Worm (Caenorhabditis elegans) whole organism, late embryonic: ENCODE results near the gene pdtf-1.

Experiments used
- C08G9.2 ChIP-seq: sonication (generic microtip); optimal IDR thresholded peaks from 2 replicates; lab custom pipeline; 2016; ENCODE audit warnings: mild to moderate bottlenecking, missing genetic modification characterization, moderate library complexity, missing compliant biosample characterization
- ahr-1 ChIP-seq: sonication (generic microtip); optimal IDR thresholded peaks from 2 replicates; lab custom pipeline; 2016; ENCODE audit warnings: missing genetic modification characterization, missing compliant biosample characterization
- ceh-14 ChIP-seq: sonication (generic microtip); optimal IDR thresholded peaks from 2 replicates; lab custom pipeline; 2016; ENCODE audit warnings: missing genotype, missing genetic modification characterization, missing compliant biosample characterization
- ceh-22 ChIP-seq: sonication (generic microtip); optimal IDR thresholded peaks from 2 replicates; lab custom pipeline; 2017; ENCODE audit warnings: missing biosample characterization, missing genetic modification characterization
- ceh-24 ChIP-seq: sonication (generic microtip); optimal IDR thresholded peaks from 2 replicates; lab custom pipeline; 2016; ENCODE audit warnings: mild to moderate bottlenecking, missing genetic modification characterization, missing compliant biosample characterization
- ceh-30 ChIP-seq: fragments of 150-350 bp; optimal IDR thresholded peaks from 2 replicates; lab custom pipeline; 2014; ENCODE audit warnings: missing biosample characterization, missing genetic modification characterization
- ceh-9 ChIP-seq: sonication (generic microtip); optimal IDR thresholded peaks from 2 replicates; lab custom pipeline; 2016; ENCODE audit warnings: mild to moderate bottlenecking, missing genetic modification characterization, inconsistent platforms, missing compliant biosample characterization
- che-1 ChIP-seq: sonication (generic microtip); optimal IDR thresholded peaks from 2 replicates; lab custom pipeline; 2016; ENCODE audit warnings: mild to moderate bottlenecking, missing genetic modification characterization, missing compliant biosample characterization
- dve-1 ChIP-seq: sonication (generic microtip); optimal IDR thresholded peaks from 2 replicates; lab custom pipeline; 2017; ENCODE audit warnings: antibody characterized with exemption, mild to moderate bottlenecking, missing genetic modification characterization, missing compliant biosample characterization
- elt-2 ChIP-seq: sonication (generic microtip); optimal IDR thresholded peaks from 2 replicates; lab custom pipeline; 2016; ENCODE audit warnings: missing genetic modification reagents, missing genetic modification characterization, missing compliant biosample characterization
- eyg-1 ChIP-seq: sonication (generic microtip); optimal IDR thresholded peaks from 2 replicates; lab custom pipeline; 2016; ENCODE audit warnings: missing genotype, missing genetic modification characterization, missing compliant biosample characterization
- fkh-6 ChIP-seq: sonication (generic microtip); optimal IDR thresholded peaks from 2 replicates; lab custom pipeline; 2016; ENCODE audit warnings: missing genetic modification characterization, missing compliant biosample characterization
- hlh-6 ChIP-seq: sonication (generic microtip); optimal IDR thresholded peaks from 2 replicates; lab custom pipeline; 2016; ENCODE audit warnings: missing genotype, missing genetic modification characterization, missing compliant biosample characterization
- hlh-8 ChIP-seq: sonication (generic microtip); optimal IDR thresholded peaks from 2 replicates; lab custom pipeline; 2016; ENCODE audit warnings: missing genotype, missing genetic modification characterization, missing compliant biosample characterization
- lin-11 ChIP-seq: fragments of 200-800 bp; sonication (Bioruptor generic); optimal IDR thresholded peaks from 2 replicates; lab custom pipeline; 2018; ENCODE audit warnings: mild to moderate bottlenecking, missing genetic modification characterization, missing compliant biosample characterization
- odd-2 ChIP-seq: sonication (generic microtip); optimal IDR thresholded peaks from 2 replicates; lab custom pipeline; 2017; ENCODE audit warnings: antibody characterized with exemption, mild to moderate bottlenecking, missing genetic modification characterization, missing compliant biosample characterization
- pat-9 ChIP-seq: fragments of 200-800 bp; sonication (Bioruptor generic); optimal IDR thresholded peaks from 2 replicates; lab custom pipeline; 2018; ENCODE audit warnings: mild to moderate bottlenecking, missing genetic modification characterization, moderate library complexity, missing compliant biosample characterization
- pax-1 ChIP-seq: fragments of 150-350 bp; optimal IDR thresholded peaks from 2 replicates; lab custom pipeline; 2014; ENCODE audit warnings: missing biosample characterization, missing genetic modification characterization
- pha-4 ChIP-seq: fragments of 150-350 bp; optimal IDR thresholded peaks from 2 replicates; lab custom pipeline; 2018; ENCODE audit warnings: missing biosample characterization, missing genetic modification reagents, missing genetic modification characterization
- tbx-2 ChIP-seq: sonication (generic microtip); optimal IDR thresholded peaks from 2 replicates; lab custom pipeline; 2016; ENCODE audit warnings: missing genetic modification characterization, missing compliant biosample characterization
- tbx-7 ChIP-seq: sonication (generic microtip); optimal IDR thresholded peaks from 2 replicates; lab custom pipeline; 2016; ENCODE audit warnings: missing genotype, missing genetic modification characterization, missing compliant biosample characterization
- unc-3 ChIP-seq, 2 experiments: fragments of 200-800 bp in 1 of 2; sonication (Bioruptor generic) in 1 of 2; sonication (generic microtip) in 1 of 2; conservative IDR thresholded peaks in 1 of 2; optimal IDR thresholded peaks in 1 of 2; 2 replicates each; pipeline versions ENCODE4 v1.3.6 to Lab custom; 2016 to 2022; ENCODE audit warnings: missing compliant biosample characterization in 2 of 2, missing genetic modification characterization in 2 of 2, missing genetic modification reagents in 1 of 2
- unc-42 ChIP-seq: sonication (generic microtip); optimal IDR thresholded peaks from 2 replicates; lab custom pipeline; 2016; ENCODE audit warnings: missing genotype, missing genetic modification characterization, missing compliant biosample characterization

pdtf-1 gene

ce11 chrIV:8449869-8450268 lies 17.0 kb downstream of the pdtf-1 start:
- TF ChIP-seq tbx-7: no peak

DNA sequence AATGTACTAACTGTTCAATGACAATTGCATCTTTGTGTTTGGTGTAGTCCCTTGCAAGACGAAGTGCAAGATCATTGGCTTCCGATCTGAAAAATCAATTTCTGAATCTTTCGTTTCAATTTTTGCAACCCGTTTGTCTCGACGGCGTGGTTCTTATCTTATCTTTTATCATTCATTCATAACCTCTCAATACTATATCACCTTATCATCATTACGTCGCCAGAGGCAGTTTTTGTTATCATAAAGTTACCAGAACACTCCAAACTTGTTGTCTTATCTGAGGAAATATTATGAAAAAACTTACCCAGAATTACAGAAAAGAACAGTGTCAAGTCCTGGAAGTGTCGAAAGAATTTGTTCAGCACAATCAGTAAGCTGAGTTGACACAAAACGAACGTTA lies 17.7 kb downstream of the pdtf-1 start:
- no peak for TF ChIP-seq ceh-22 (tag; lab: Kevin White, UChicago)
- peak; percentile 99 for TF ChIP-seq elt-2 (tag; lab: Kevin White, UChicago)

DNA sequence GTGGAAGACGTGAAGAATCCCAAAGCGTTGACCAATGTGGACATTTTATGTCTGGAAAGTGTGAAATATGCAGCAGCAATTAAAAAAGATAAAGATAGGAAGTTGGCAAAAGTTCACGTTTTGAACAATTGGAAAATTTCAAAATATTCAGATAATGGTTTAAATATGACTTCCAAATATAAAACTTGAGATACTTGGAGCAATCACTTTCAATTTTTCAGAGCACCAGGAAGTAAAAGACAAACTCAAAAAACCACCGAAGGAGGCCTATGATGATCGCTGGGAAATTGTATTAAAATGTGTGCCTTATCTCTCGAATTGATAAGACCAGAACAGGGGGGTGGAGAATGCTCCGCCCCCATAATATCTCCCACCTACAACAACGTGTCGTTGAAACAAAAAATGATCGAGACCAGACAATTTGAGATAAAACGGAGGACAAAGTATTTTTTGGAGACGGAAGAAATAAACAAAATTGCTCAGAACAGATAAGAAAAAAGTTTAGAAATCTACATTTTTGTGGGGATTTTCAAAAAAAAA lies 18.9 kb downstream of the pdtf-1 start, which contains the start of gene eppl-1:
TSS of gene eppl-1 (minus strand) at position 51 of the 540 bp plus-strand sequence.
- no peak for TF ChIP-seq che-1 (tag; lab: Kevin White, UChicago)
- peak; percentile 37 for TF ChIP-seq elt-2 (tag; lab: Kevin White, UChicago)

DNA sequence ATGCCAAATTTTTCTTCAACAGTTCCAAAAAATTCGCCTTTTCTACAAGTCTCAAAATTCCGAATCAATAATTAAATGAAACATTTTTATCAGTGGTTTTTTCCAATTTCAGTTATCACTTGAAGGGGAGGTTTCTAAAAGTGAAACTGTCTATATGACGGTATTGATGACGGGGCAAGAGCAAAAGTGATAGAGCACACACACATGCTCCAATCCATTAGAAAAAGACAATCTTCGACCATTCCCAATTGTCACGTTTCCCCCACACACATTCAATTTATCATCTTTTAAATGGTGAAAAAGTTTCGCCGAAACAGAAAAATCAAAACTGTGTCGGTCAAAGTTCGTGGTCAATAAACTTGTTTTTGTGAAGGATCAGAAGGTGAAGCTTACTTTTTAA lies 20.3 kb downstream of the pdtf-1 start:
- TF ChIP-seq pat-9 (tag; lab: Kevin White, UChicago) (no peak), unc-3 (GFP tag; conservative IDR thresholded peaks at IDR 0.05; lab: Robert Waterston, UW) (no peak), unc-3 (tag; optimal IDR thresholded peaks at IDR 0.05; lab: Kevin White, UChicago) (no peak), C08G9.2 (tag; lab: Kevin White, UChicago) (no peak), pha-4 (tag; lab: Kevin White, UChicago) (no peak), elt-2 (tag; lab: Kevin White, UChicago) (no peak), hlh-6 (tag; lab: Kevin White, UChicago) (no peak), lin-11 (tag; lab: Kevin White, UChicago) (no peak)

ce11 chrIV:8454076-8454475 lies 21.2 kb downstream of the pdtf-1 start:
- TF ChIP-seq ceh-24 (tag; lab: Kevin White, UChicago): no peak
- no peak for TF ChIP-seq dve-1 (tag; lab: Kevin White, UChicago)
- no peak for TF ChIP-seq ahr-1 (tag; lab: Kevin White, UChicago)
- TF ChIP-seq ceh-14: no peak
- no peak for TF ChIP-seq odd-2 (tag; lab: Kevin White, UChicago)
- peak; percentile 68 for TF ChIP-seq elt-2 (tag; lab: Kevin White, UChicago)

DNA sequence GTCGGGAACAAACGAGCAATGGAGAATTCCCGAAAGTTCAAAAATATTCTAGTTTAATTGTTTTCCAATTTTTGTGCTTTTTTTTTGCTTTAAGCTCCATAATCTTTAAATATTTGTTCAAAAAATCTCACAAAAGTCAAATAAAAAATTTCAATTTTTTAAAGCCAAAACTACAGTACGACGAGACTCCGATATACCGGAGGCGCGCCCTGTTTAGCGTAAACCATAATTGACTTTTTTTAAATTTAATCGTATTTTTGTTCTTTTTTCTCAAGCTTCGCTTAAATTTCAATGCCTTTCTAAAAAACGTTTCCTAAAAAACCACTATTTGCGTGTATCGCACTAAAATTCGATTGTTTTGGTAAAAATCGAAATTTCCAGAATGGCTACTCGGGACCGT lies 24.1 kb downstream of the pdtf-1 start, which contains the start of gene syx-4:
TSS of gene syx-4 (plus strand) at position 382 of the 400 bp plus-strand sequence.
- TF ChIP-seq ceh-30 (tag; lab: Kevin White, UChicago) (no peak), lin-11 (tag; lab: Kevin White, UChicago) (no peak), unc-42 (tag; lab: Kevin White, UChicago) (no peak), tbx-2 (tag; lab: Kevin White, UChicago) (no peak), hlh-8 (no peak), pat-9 (tag; lab: Kevin White, UChicago) (no peak), elt-2 (tag; lab: Kevin White, UChicago) (no peak)

- TF ChIP-seq pax-1 (no peak), pha-4 (tag; lab: Kevin White, UChicago) (no peak), ceh-24 (tag; lab: Kevin White, UChicago) (no peak), ceh-9 (no peak)
These were observed 27.4 kb downstream of the pdtf-1 start, which contains the start of gene ant-1.4 for ce11 chrIV:8460208-8460607. TSS of gene ant-1.4 (minus strand) at chrIV:8460308.

DNA sequence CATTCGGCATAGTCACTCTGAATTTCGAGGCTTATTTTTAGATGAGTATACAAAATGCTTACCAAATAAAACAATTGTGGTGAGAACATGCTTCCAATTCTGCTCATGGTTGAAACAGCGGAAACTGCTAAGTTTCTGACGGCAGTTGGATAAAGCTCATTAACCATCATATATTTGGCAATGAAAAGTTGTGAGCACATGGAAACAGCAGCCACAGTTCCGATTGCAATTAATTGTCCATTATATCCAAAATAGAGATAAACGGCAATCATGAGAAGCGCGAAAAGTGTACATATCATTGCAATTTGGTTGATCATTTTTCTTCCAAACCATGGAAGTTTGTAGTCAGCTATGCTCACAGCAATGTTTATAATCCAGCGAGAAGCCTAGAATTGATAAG lies 28.3 kb downstream of the pdtf-1 start:
- TF ChIP-seq dve-1 (tag; lab: Kevin White, UChicago) (no peak), eyg-1 (tag; lab: Kevin White, UChicago) (no peak), fkh-6 (tag; lab: Kevin White, UChicago) (no peak), unc-3 (GFP tag; conservative IDR thresholded peaks at IDR 0.05; lab: Robert Waterston, UW) (no peak), unc-3 (tag; optimal IDR thresholded peaks at IDR 0.05; lab: Kevin White, UChicago) (no peak), ceh-30 (tag; lab: Kevin White, UChicago) (no peak), unc-42 (tag; lab: Kevin White, UChicago) (no peak)
